Worm (Caenorhabditis elegans) whole organism, L2 larva: Measurements from ENCODE around the gene F36D4.4.
A peak's percentile ranks its signal among the peaks of the same experiment; 100 is the strongest.

ENCODE experiments used
- C34F6.9 ChIP-seq: fragments of 150-350 bp; optimal IDR thresholded peaks from 2 replicates; lab custom pipeline; 2014; ENCODE audit warnings: missing biosample characterization, missing genetic modification characterization
- F13H6.1 ChIP-seq: sonication (generic microtip); optimal IDR thresholded peaks from 2 replicates; lab custom pipeline; 2016; ENCODE audit warnings: missing genetic modification characterization, missing compliant biosample characterization
- R02D3.7 ChIP-seq: fragments of 150-350 bp; optimal IDR thresholded peaks from 2 replicates; lab custom pipeline; 2014; ENCODE audit warnings: missing biosample characterization, missing genetic modification characterization
- Y55F3AM.14 ChIP-seq: fragments of 200-800 bp; sonication (Bioruptor generic); optimal IDR thresholded peaks from 2 replicates; lab custom pipeline; 2018; ENCODE audit warnings: mild to moderate bottlenecking, missing genetic modification characterization, missing compliant biosample characterization
- ama-1 ChIP-seq: fragments of 150-350 bp; optimal IDR thresholded peaks from 2 replicates; lab custom pipeline; 2018; ENCODE audit warnings: inconsistent platforms
- blmp-1 ChIP-seq: sonication (generic microtip); optimal IDR thresholded peaks from 2 replicates; lab custom pipeline; 2017; ENCODE audit warnings: missing genetic modification characterization, mild to moderate bottlenecking, missing compliant biosample characterization, antibody characterized with exemption, moderate library complexity; ENCODE audit not compliant: insufficient read depth
- ceh-16 ChIP-seq: fragments of 150-350 bp; optimal IDR thresholded peaks from 2 replicates; lab custom pipeline; 2014; ENCODE audit warnings: missing biosample characterization, missing genetic modification characterization
- ceh-82 ChIP-seq: fragments of 150-350 bp; optimal IDR thresholded peaks from 2 replicates; lab custom pipeline; 2014; ENCODE audit warnings: missing biosample characterization, missing genetic modification characterization
- crh-2 ChIP-seq: sonication (generic microtip); optimal IDR thresholded peaks from 2 replicates; lab custom pipeline; 2017; ENCODE audit warnings: missing biosample characterization, missing genetic modification characterization
- dmd-4 ChIP-seq: sonication (generic microtip); optimal IDR thresholded peaks from 2 replicates; lab custom pipeline; 2017; ENCODE audit warnings: missing biosample characterization, missing genetic modification characterization
- egl-27 ChIP-seq: sonication (generic microtip); optimal IDR thresholded peaks from 3 replicates; lab custom pipeline; 2017; ENCODE audit warnings: missing biosample characterization, missing genetic modification reagents, missing genetic modification characterization
- elt-1 ChIP-seq: fragments of 150-350 bp; optimal IDR thresholded peaks from 2 replicates; lab custom pipeline; 2014; ENCODE audit warnings: missing biosample characterization, missing genetic modification characterization
- elt-3 ChIP-seq: sonication (generic microtip); optimal IDR thresholded peaks from 2 replicates; lab custom pipeline; 2017; ENCODE audit warnings: missing biosample characterization, missing genetic modification characterization
- fos-1 ChIP-seq: fragments of 150-350 bp; optimal IDR thresholded peaks from 2 replicates; lab custom pipeline; 2014; ENCODE audit warnings: missing biosample characterization, missing genetic modification characterization
- gmeb-1 ChIP-seq: fragments of 150-350 bp; optimal IDR thresholded peaks from 2 replicates; lab custom pipeline; 2014; ENCODE audit warnings: missing biosample characterization, missing genetic modification characterization
- mab-5 ChIP-seq: fragments of 150-350 bp; optimal IDR thresholded peaks from 2 replicates; lab custom pipeline; 2014; ENCODE audit warnings: missing biosample characterization, missing genetic modification characterization
- mdl-1 ChIP-seq, 2 experiments: fragments of 150-350 bp in 1 of 2; sonication (generic microtip) in 1 of 2; optimal IDR thresholded peaks; 2 replicates each; lab custom pipeline; 2017; ENCODE audit warnings: missing biosample characterization in 2 of 2, missing genetic modification characterization in 2 of 2
- nhr-10 ChIP-seq: sonication (generic microtip); optimal IDR thresholded peaks from 2 replicates; lab custom pipeline; 2017; ENCODE audit warnings: missing biosample characterization, missing genetic modification characterization
- nhr-11 ChIP-seq: fragments of 150-350 bp; optimal IDR thresholded peaks from 2 replicates; lab custom pipeline; 2014; ENCODE audit warnings: missing biosample characterization, missing genetic modification characterization
- nhr-129 ChIP-seq: fragments of 150-350 bp; optimal IDR thresholded peaks from 2 replicates; lab custom pipeline; 2014; ENCODE audit warnings: missing biosample characterization, missing genetic modification characterization
- nhr-23 ChIP-seq: fragments of 150-350 bp; optimal IDR thresholded peaks from 2 replicates; lab custom pipeline; 2014; ENCODE audit warnings: missing biosample characterization, missing genetic modification reagents, missing genetic modification characterization
- nhr-237 ChIP-seq: fragments of 150-350 bp; optimal IDR thresholded peaks from 2 replicates; lab custom pipeline; 2014; ENCODE audit warnings: missing biosample characterization, missing genetic modification characterization
- nhr-25 ChIP-seq: fragments of 150-350 bp; sonication (generic microtip); optimal IDR thresholded peaks from 3 replicates; lab custom pipeline; 2014; ENCODE audit warnings: missing biosample characterization, missing genetic modification characterization
- nhr-6 ChIP-seq: fragments of 150-350 bp; optimal IDR thresholded peaks from 2 replicates; lab custom pipeline; 2014; ENCODE audit warnings: missing biosample characterization, missing genetic modification characterization
- nhr-77 ChIP-seq: fragments of 150-350 bp; optimal IDR thresholded peaks from 2 replicates; lab custom pipeline; 2014; ENCODE audit warnings: missing biosample characterization, missing genetic modification characterization
- skn-1 ChIP-seq: sonication (generic microtip); optimal IDR thresholded peaks from 2 replicates; lab custom pipeline; 2017; ENCODE audit warnings: missing biosample characterization, missing genetic modification characterization
- sma-9 ChIP-seq, 2 experiments: fragments of 150-350 bp in 1 of 2; sonication (generic microtip) in 1 of 2; optimal IDR thresholded peaks; 2 replicates each; lab custom pipeline; 2014 to 2016; ENCODE audit warnings: missing genetic modification characterization in 2 of 2, mild to moderate bottlenecking in 1 of 2, missing biosample characterization in 1 of 2, missing compliant biosample characterization in 1 of 2, missing genetic modification reagents in 1 of 2, moderate library complexity in 1 of 2
- unc-55 ChIP-seq: fragments of 150-350 bp; sonication (generic microtip); optimal IDR thresholded peaks from 3 replicates; lab custom pipeline; 2014; ENCODE audit warnings: missing biosample characterization, missing genetic modification reagents, missing genetic modification characterization
- unc-62 ChIP-seq: fragments of 150-350 bp; optimal IDR thresholded peaks from 2 replicates; lab custom pipeline; 2014; ENCODE audit warnings: missing biosample characterization, missing genetic modification reagents, missing genetic modification characterization
- zag-1 ChIP-seq: fragments of 150-350 bp; optimal IDR thresholded peaks from 2 replicates; lab custom pipeline; 2014; ENCODE audit warnings: missing biosample characterization, missing genetic modification characterization
- ztf-1 ChIP-seq: fragments of 200-800 bp; sonication (Bioruptor generic); conservative IDR thresholded peaks from 2 replicates; pipeline ENCODE4 v1.3.6; 2022; ENCODE audit warnings: missing genetic modification characterization, missing compliant biosample characterization
- ztf-11 ChIP-seq: sonication (generic microtip); optimal IDR thresholded peaks from 2 replicates; lab custom pipeline; 2017; ENCODE audit warnings: missing biosample characterization, missing genetic modification characterization
- ztf-4 ChIP-seq: fragments of 150-350 bp; optimal IDR thresholded peaks from 2 replicates; lab custom pipeline; 2014; ENCODE audit warnings: missing biosample characterization, missing genetic modification characterization

F36D4.4 gene

ce11 chrV:9444618-9445017 is 30.2 kb upstream of the F36D4.4 start:
- no peak for TF ChIP-seq nhr-11 (tag; lab: Kevin White, UChicago)
- peak; percentile 2 for TF ChIP-seq nhr-25 (tag; lab: Kevin White, UChicago)
- TF ChIP-seq, all 48 proteins: peak for 1

- peak; percentile 4 for TF ChIP-seq nhr-25 (tag; lab: Kevin White, UChicago)
- no peak for TF ChIP-seq nhr-23
Observed at ce11 chrV:9443748-9444147, 29.3 kb upstream of the F36D4.4 start, which contains the start of gene wdr-62. Gene wdr-62 (plus strand): TSS chrV:9444048.

- TF ChIP-seq elt-1 (tag; lab: Kevin White, UChicago) = no peak
- peak; percentile 46 for TF ChIP-seq F13H6.1 (tag; lab: Kevin White, UChicago)
- no peak for TF ChIP-seq dmd-4
- TF ChIP-seq ceh-82 (tag; lab: Kevin White, UChicago) = no peak
- TF ChIP-seq C34F6.9 (tag; lab: Kevin White, UChicago) = no peak
- no peak for TF ChIP-seq Y55F3AM.14 (GFP tag; lab: Kevin White, UChicago)
- TF ChIP-seq mab-5 (tag; lab: Kevin White, UChicago) = no peak
- peak; percentile 67 for TF ChIP-seq sma-9 (GFP tag; optimal IDR thresholded peaks at IDR 0.05; lab: Kevin White, UChicago)
- no peak for TF ChIP-seq sma-9 (tag; optimal IDR thresholded peaks at IDR 0.05; lab: Kevin White, UChicago)
- TF ChIP-seq unc-55 = no peak
- no peak for TF ChIP-seq ztf-4
- peak; percentile 49 for TF ChIP-seq crh-2 (tag; lab: Kevin White, UChicago)
- TF ChIP-seq skn-1 (tag; lab: Kevin White, UChicago) = peak; percentile 8
- TF ChIP-seq R02D3.7 = no peak
- TF ChIP-seq zag-1 (tag; lab: Kevin White, UChicago) = no peak
- TF ChIP-seq gmeb-1 (tag; lab: Kevin White, UChicago) = peak; percentile 35
- no peak for TF ChIP-seq ama-1 (lab: Kevin White, UChicago)
- peak; percentile 92 for TF ChIP-seq fos-1 (tag; lab: Kevin White, UChicago)
- TF ChIP-seq nhr-6 (tag; lab: Kevin White, UChicago) = no peak
- TF ChIP-seq, all 48 proteins: peak for 6
Observed at ce11 chrV:9443109-9443508, 28.7 kb upstream of the F36D4.4 start.

DNA sequence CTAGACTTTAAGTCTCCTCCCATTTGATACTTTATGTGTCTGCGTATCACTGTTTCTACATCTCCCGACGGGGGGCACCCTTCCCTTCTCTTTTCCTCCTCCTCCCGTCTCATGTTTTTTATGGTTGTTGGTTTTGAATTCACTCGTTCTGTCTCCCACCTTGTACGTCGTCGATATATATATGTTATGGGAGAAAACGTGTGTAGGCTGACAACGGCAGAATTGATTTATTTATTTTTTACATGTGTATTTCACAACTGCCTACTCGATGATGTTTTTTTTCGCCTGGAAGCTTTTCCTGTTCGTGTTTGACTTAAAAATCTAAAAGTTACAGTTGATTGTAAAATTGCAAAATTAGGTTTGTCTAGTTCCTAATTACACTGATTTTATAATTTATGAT is 28.1 kb upstream of the F36D4.4 start:
- peak; percentile 10 for TF ChIP-seq F13H6.1 (tag; lab: Kevin White, UChicago)
- TF ChIP-seq nhr-237 (tag; lab: Kevin White, UChicago) = no peak
- peak; percentile 26 for TF ChIP-seq unc-55
- TF ChIP-seq elt-3 (tag; lab: Kevin White, UChicago) = no peak
- no peak for TF ChIP-seq ztf-1
- no peak for TF ChIP-seq nhr-25 (tag; lab: Kevin White, UChicago)
- no peak for TF ChIP-seq zag-1 (tag; lab: Kevin White, UChicago)
- TF ChIP-seq blmp-1 (tag; lab: Kevin White, UChicago) = no peak
- peak; percentile 7 for TF ChIP-seq nhr-129 (tag; lab: Kevin White, UChicago)
- TF ChIP-seq sma-9 (GFP tag; optimal IDR thresholded peaks at IDR 0.05; lab: Kevin White, UChicago) = peak; percentile 38
- no peak for TF ChIP-seq sma-9 (tag; optimal IDR thresholded peaks at IDR 0.05; lab: Kevin White, UChicago)

- TF ChIP-seq nhr-77 (tag; lab: Kevin White, UChicago) (no peak), unc-62 (GFP tag; lab: Kevin White, UChicago) (no peak), sma-9 (GFP tag; optimal IDR thresholded peaks at IDR 0.05; lab: Kevin White, UChicago) (no peak), sma-9 (tag; optimal IDR thresholded peaks at IDR 0.05; lab: Kevin White, UChicago) (no peak), nhr-6 (tag; lab: Kevin White, UChicago) (no peak), ztf-4 (no peak), egl-27 (tag; lab: Kevin White, UChicago) (no peak), mdl-1 (tag; optimal IDR thresholded peaks at IDR 0.05; lab: Kevin White, UChicago) (no peak), ztf-11 (tag; lab: Kevin White, UChicago) (no peak), nhr-10 (tag; lab: Kevin White, UChicago) (no peak), ceh-16 (tag; lab: Kevin White, UChicago) (no peak), elt-3 (tag; lab: Kevin White, UChicago) (no peak), dmd-4 (no peak), ztf-1 (no peak)
Observed at ce11 chrV:9441046-9441445, 26.6 kb upstream of the F36D4.4 start.
